Worm (Caenorhabditis elegans): ENCODE data around the gene R144.13.

DNA sequence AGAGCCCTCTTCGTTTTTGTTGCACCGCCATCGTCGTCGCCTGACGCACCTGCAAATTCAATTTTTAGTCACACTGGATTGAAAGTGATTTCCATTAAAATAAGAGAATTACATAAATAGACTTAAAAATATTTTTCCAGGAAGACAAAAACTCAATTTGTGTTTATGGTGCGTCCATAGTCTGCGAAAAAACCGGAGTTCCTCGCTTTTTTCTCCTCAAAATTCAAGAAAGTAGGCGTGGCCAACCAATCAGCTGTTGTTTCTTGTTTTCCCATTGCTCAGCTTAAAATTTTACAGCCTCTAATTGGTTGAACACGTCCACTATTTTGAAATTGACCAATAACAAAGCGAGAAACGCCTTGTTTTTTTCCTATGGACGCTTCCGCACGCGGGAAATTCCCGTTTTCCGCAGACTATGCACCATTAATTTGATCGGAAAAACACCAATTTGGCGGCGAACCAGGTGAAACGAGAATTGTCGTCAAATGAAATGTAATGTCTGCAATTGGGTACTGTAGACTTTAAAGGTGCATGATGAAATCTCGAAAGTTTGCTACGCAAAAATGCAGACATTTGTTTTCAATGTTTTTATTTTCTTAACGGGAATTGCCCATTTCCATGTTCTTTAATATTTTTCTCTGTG lies 38.5 kb upstream of the R144.13 start, which contains the start of gene C27F2.7:
- TF ChIP-seq fkh-6 (tag; optimal IDR thresholded peaks at IDR 0.05) (no peak), ztf-16 (tag; optimal IDR thresholded peaks at IDR 0.05) (no peak), pat-9 (tag; optimal IDR thresholded peaks at IDR 0.05) (no peak), sox-2 (GFP tag; IDR thresholded peaks at IDR 0.05) (no peak), syd-9 (tag; optimal IDR thresholded peaks at IDR 0.05) (no peak), ets-4 (tag; optimal IDR thresholded peaks at IDR 0.05) (no peak), tbx-7 (tag; optimal IDR thresholded peaks at IDR 0.05) (no peak), nhr-11 (tag; optimal IDR thresholded peaks at IDR 0.05) (no peak), pqm-1 (tag; optimal IDR thresholded peaks at IDR 0.05) (no peak), lin-11 (tag; optimal IDR thresholded peaks at IDR 0.05) (no peak)
